Worm (Caenorhabditis elegans) whole organism, L3 larva: ENCODE data around the gene C08H9.16.

Source experiments
- R02D3.7 ChIP-seq: fragments of 150-350 bp; optimal IDR thresholded peaks from 2 replicates; lab custom pipeline; 2014; ENCODE audit warnings: missing biosample characterization, missing genetic modification characterization
- unc-39 ChIP-seq: sonication (generic microtip); optimal IDR thresholded peaks from 4 replicates; lab custom pipeline; 2017; ENCODE audit warnings: missing biosample characterization, missing genetic modification characterization
- unc-62 ChIP-seq: fragments of 150-350 bp; sonication (generic microtip); optimal IDR thresholded peaks from 4 replicates; lab custom pipeline; 2014; ENCODE audit warnings: missing biosample characterization, missing genetic modification reagents, missing genetic modification characterization

ce11 chrII:9916177-9916576 lies 23.6 kb downstream of the C08H9.16 start, which contains the start of gene F26C11.4:
- TF ChIP-seq unc-39 (tag; lab: Kevin White, UChicago) = no peak
- no peak for TF ChIP-seq unc-62 (GFP tag; lab: Kevin White, UChicago)
- TF ChIP-seq R02D3.7 (tag; lab: Kevin White, UChicago) = no peak
